Fruit fly (Drosophila melanogaster) whole organism, embryonic: ENCODE results near the gene Nab2.

Experiments used
- Abd-B ChIP-seq: fragments of 200-800 bp; sonication (Bioruptor generic); optimal IDR thresholded peaks from 2 replicates; lab custom pipeline; 2018; ENCODE audit warnings: missing biosample characterization, mild to moderate bottlenecking, missing genetic modification characterization, moderate library complexity
- CG1024 ChIP-seq: fragments of 200-800 bp; sonication (Bioruptor generic); IDR thresholded peaks from 2 replicates; pipeline ENCODE4 v1.3.6; 2022; ENCODE audit warnings: missing biosample characterization, missing genetic modification characterization
- CG10321 ChIP-seq: fragments of 200-800 bp; sonication (Bioruptor generic); IDR thresholded peaks from 2 replicates; pipeline ENCODE4 v1.3.6; 2022; ENCODE audit warnings: missing biosample characterization, missing genetic modification characterization
- CG11085 ChIP-seq: fragments of 200-800 bp; sonication (Bioruptor generic); IDR thresholded peaks from 2 replicates; pipeline ENCODE4 v1.3.6; 2022; ENCODE audit warnings: missing biosample characterization, missing genetic modification characterization
- CG11456 ChIP-seq: fragments of 200-800 bp; sonication (Bioruptor generic); IDR thresholded peaks from 3 replicates; pipeline ENCODE4 v1.3.6; 2022; ENCODE audit warnings: missing biosample characterization, missing genetic modification characterization
- CG11696 ChIP-seq: fragments of 200-800 bp; sonication (Bioruptor generic); IDR thresholded peaks from 2 replicates; pipeline ENCODE4 v1.3.6; 2022; ENCODE audit warnings: missing biosample characterization, missing genetic modification characterization
- CG12391 ChIP-seq: fragments of 200-800 bp; sonication (Bioruptor generic); optimal IDR thresholded peaks from 3 replicates; lab custom pipeline; 2018; ENCODE audit warnings: missing biosample characterization, mild to moderate bottlenecking, missing genetic modification characterization, moderate library complexity
- CG13287 ChIP-seq: fragments of 200-800 bp; sonication (Bioruptor generic); IDR thresholded peaks from 2 replicates; pipeline ENCODE4 v1.3.6; 2022; ENCODE audit warnings: missing biosample characterization, missing genetic modification characterization; ENCODE audit not compliant: partially characterized antibody
- CG14050 ChIP-seq: fragments of 200-800 bp; sonication (Bioruptor generic); IDR thresholded peaks from 3 replicates; pipeline ENCODE4 v1.3.6; 2022; ENCODE audit warnings: missing biosample characterization, missing genetic modification characterization
- CG15073 ChIP-seq: fragments of 200-800 bp; sonication (Bioruptor generic); optimal IDR thresholded peaks from 2 replicates; lab custom pipeline; 2016; ENCODE audit warnings: missing biosample characterization, missing genetic modification characterization
- CG15514 ChIP-seq: fragments of 200-800 bp; sonication (Bioruptor generic); optimal IDR thresholded peaks from 3 replicates; lab custom pipeline; 2017; ENCODE audit warnings: missing biosample characterization, missing genetic modification characterization, mild to moderate bottlenecking, moderate library complexity, missing genetic modification reagents
- CG2678 ChIP-seq: fragments of 200-800 bp; sonication (Bioruptor generic); optimal IDR thresholded peaks from 3 replicates; lab custom pipeline; 2019; ENCODE audit warnings: missing biosample characterization, mild to moderate bottlenecking, missing genetic modification characterization, moderate library complexity
- CG3163 ChIP-seq: fragments of 200-800 bp; sonication (Bioruptor generic); optimal IDR thresholded peaks from 3 replicates; lab custom pipeline; 2016; ENCODE audit warnings: missing biosample characterization, missing genetic modification characterization
- CG33213 ChIP-seq: fragments of 200-800 bp; sonication (Bioruptor generic); optimal IDR thresholded peaks from 3 replicates; lab custom pipeline; 2016; ENCODE audit warnings: missing biosample characterization, missing genetic modification characterization
- CG34376 ChIP-seq: fragments of 200-800 bp; sonication (Bioruptor generic); optimal IDR thresholded peaks from 2 replicates; lab custom pipeline; 2018; ENCODE audit warnings: missing biosample characterization, mild to moderate bottlenecking, missing genetic modification characterization
- CG3995 ChIP-seq: fragments of 200-800 bp; sonication (Bioruptor generic); optimal IDR thresholded peaks from 3 replicates; lab custom pipeline; 2016; ENCODE audit warnings: missing biosample characterization, missing genetic modification characterization
- CG4707 ChIP-seq: fragments of 200-800 bp; sonication (Bioruptor generic); optimal IDR thresholded peaks from 2 replicates; lab custom pipeline; 2018; ENCODE audit warnings: missing biosample characterization, mild to moderate bottlenecking, missing genetic modification characterization, moderate library complexity
- CG7928 ChIP-seq: fragments of 200-800 bp; sonication (Bioruptor generic); optimal IDR thresholded peaks from 2 replicates; lab custom pipeline; 2017; ENCODE audit warnings: missing biosample characterization, mild to moderate bottlenecking, missing genetic modification characterization
- CG8089 ChIP-seq: fragments of 200-800 bp; sonication (Bioruptor generic); optimal IDR thresholded peaks from 3 replicates; lab custom pipeline; 2016; ENCODE audit warnings: missing biosample characterization, missing genetic modification characterization
- CG8944 ChIP-seq: fragments of 200-800 bp; sonication (Bioruptor generic); optimal IDR thresholded peaks from 3 replicates; lab custom pipeline; 2016; ENCODE audit warnings: missing biosample characterization, missing genetic modification characterization
- CG9727 ChIP-seq: fragments of 200-800 bp; sonication (Bioruptor generic); optimal IDR thresholded peaks from 3 replicates; lab custom pipeline; 2017; ENCODE audit warnings: missing biosample characterization, mild to moderate bottlenecking, missing genetic modification characterization
- CHES-1-like ChIP-seq: fragments of 200-800 bp; sonication (Bioruptor generic); optimal IDR thresholded peaks from 2 replicates; lab custom pipeline; 2016; ENCODE audit warnings: missing biosample characterization, missing genetic modification characterization
- Doc3 ChIP-seq: fragments of 200-800 bp; sonication (Bioruptor generic); IDR thresholded peaks from 3 replicates; pipeline ENCODE4 v1.3.6; 2022; ENCODE audit warnings: missing biosample characterization, missing genetic modification characterization; ENCODE audit not compliant: partially characterized antibody
- Ets65A ChIP-seq: fragments of 200-800 bp; sonication (Bioruptor generic); peaks from one replicate; lab custom pipeline; 2016; ENCODE audit warnings: missing biosample characterization, missing genetic modification characterization
- HLH4C ChIP-seq: fragments of 200-800 bp; sonication (Bioruptor generic); IDR thresholded peaks from 3 replicates; pipeline ENCODE4 v1.3.6; 2022; ENCODE audit warnings: missing biosample characterization, missing genetic modification characterization; ENCODE audit not compliant: partially characterized antibody
- Hey ChIP-seq: fragments of 200-800 bp; sonication (Bioruptor generic); optimal IDR thresholded peaks from 3 replicates; lab custom pipeline; 2018; ENCODE audit warnings: missing biosample characterization, mild to moderate bottlenecking, missing genetic modification characterization
- Sry-δ ChIP-seq: fragments of 200-800 bp; sonication (Bioruptor generic); optimal IDR thresholded peaks from 2 replicates; lab custom pipeline; 2016; ENCODE audit warnings: missing biosample characterization, missing genetic modification characterization
- TFAM ChIP-seq: fragments of 200-800 bp; sonication (Bioruptor generic); optimal IDR thresholded peaks from 2 replicates; lab custom pipeline; 2017; ENCODE audit warnings: missing biosample characterization, missing genetic modification characterization, inconsistent platforms
- Xbp1 ChIP-seq: fragments of 200-800 bp; sonication (Bioruptor generic); optimal IDR thresholded peaks from 3 replicates; lab custom pipeline; 2016; ENCODE audit warnings: missing biosample characterization, mild to moderate bottlenecking, missing genetic modification characterization
- ab ChIP-seq: fragments of 200-800 bp; sonication (Bioruptor generic); optimal IDR thresholded peaks from 2 replicates; lab custom pipeline; 2016; ENCODE audit warnings: missing biosample characterization, missing genetic modification characterization
- cato ChIP-seq: fragments of 200-800 bp; sonication (Bioruptor generic); optimal IDR thresholded peaks from 2 replicates; lab custom pipeline; 2016; ENCODE audit warnings: missing biosample characterization, missing genetic modification characterization, borderline replicate concordance
- croc ChIP-seq: fragments of 200-800 bp; sonication (Bioruptor generic); conservative IDR thresholded peaks from 3 replicates; pipeline ENCODE4 v1.3.6; 2022; ENCODE audit warnings: missing biosample characterization, missing genetic modification characterization
- da ChIP-seq: fragments of 200-800 bp; sonication (Bioruptor generic); optimal IDR thresholded peaks from 2 replicates; lab custom pipeline; 2016; ENCODE audit warnings: missing biosample characterization, missing genetic modification characterization
- dmrt11E ChIP-seq: fragments of 200-800 bp; sonication (Bioruptor generic); optimal IDR thresholded peaks from 3 replicates; lab custom pipeline; 2018; ENCODE audit warnings: missing biosample characterization, mild to moderate bottlenecking, missing genetic modification characterization, moderate library complexity
- esg ChIP-seq: fragments of 200-800 bp; sonication (Bioruptor generic); conservative IDR thresholded peaks from 2 replicates; pipeline ENCODE4 v1.3.6; 2022; ENCODE audit warnings: missing biosample characterization, missing genetic modification characterization
- ftz-f1 ChIP-seq: fragments of 200-800 bp; sonication (Bioruptor generic); optimal IDR thresholded peaks from 2 replicates; lab custom pipeline; 2016; ENCODE audit warnings: missing biosample characterization, missing genetic modification characterization
- gsb-n ChIP-seq: fragments of 200-800 bp; sonication (Bioruptor generic); optimal IDR thresholded peaks from 3 replicates; lab custom pipeline; 2018; ENCODE audit warnings: missing biosample characterization, mild to moderate bottlenecking, missing genetic modification characterization
- jing ChIP-seq: fragments of 200-800 bp; sonication (Bioruptor generic); optimal IDR thresholded peaks from 2 replicates; lab custom pipeline; 2018; ENCODE audit warnings: missing biosample characterization, mild to moderate bottlenecking, missing genetic modification characterization
- nerfin-1 ChIP-seq: fragments of 200-800 bp; sonication (Bioruptor generic); optimal IDR thresholded peaks from 3 replicates; lab custom pipeline; 2019; ENCODE audit warnings: missing biosample characterization, mild to moderate bottlenecking, missing genetic modification characterization, moderate library complexity
- oc ChIP-seq: fragments of 200-800 bp; sonication (Bioruptor generic); optimal IDR thresholded peaks from 2 replicates; lab custom pipeline; 2018; ENCODE audit warnings: missing biosample characterization, mild to moderate bottlenecking, missing genetic modification characterization, moderate library complexity
- phol ChIP-seq: fragments of 200-800 bp; sonication (Bioruptor generic); optimal IDR thresholded peaks from 3 replicates; lab custom pipeline; 2018; ENCODE audit warnings: missing biosample characterization, mild to moderate bottlenecking, missing genetic modification characterization, moderate library complexity
- psq ChIP-seq: fragments of 200-800 bp; sonication (Bioruptor generic); optimal IDR thresholded peaks from 2 replicates; lab custom pipeline; 2017; ENCODE audit warnings: missing biosample characterization, missing genetic modification characterization
- row ChIP-seq: fragments of 200-800 bp; sonication (Bioruptor generic); IDR thresholded peaks from 3 replicates; pipeline ENCODE4 v1.3.6; 2022; ENCODE audit warnings: missing biosample characterization, missing genetic modification characterization
- run ChIP-seq: fragments of 200-800 bp; sonication (Bioruptor generic); optimal IDR thresholded peaks from 3 replicates; lab custom pipeline; 2018; ENCODE audit warnings: missing biosample characterization, mild to moderate bottlenecking, missing genetic modification characterization
- sima ChIP-seq: fragments of 200-800 bp; sonication (Bioruptor generic); optimal IDR thresholded peaks from 2 replicates; lab custom pipeline; 2016; ENCODE audit warnings: missing biosample characterization, missing genetic modification characterization
- sug ChIP-seq: fragments of 200-800 bp; optimal IDR thresholded peaks from 2 replicates; lab custom pipeline; 2019; ENCODE audit warnings: missing biosample characterization, mild to moderate bottlenecking, missing genetic modification characterization, moderate library complexity
- tna ChIP-seq: fragments of 200-800 bp; sonication (Bioruptor generic); IDR thresholded peaks from 2 replicates; pipeline ENCODE4 v1.3.6; 2022; ENCODE audit warnings: missing biosample characterization, missing genetic modification characterization; ENCODE audit not compliant: partially characterized antibody
- tx ChIP-seq: fragments of 200-800 bp; sonication (Bioruptor generic); optimal IDR thresholded peaks from 2 replicates; lab custom pipeline; 2016; ENCODE audit warnings: missing biosample characterization, missing genetic modification characterization
- usp ChIP-seq: fragments of >200 bp; optimal IDR thresholded peaks from 2 replicates; lab custom pipeline; 2017; ENCODE audit warnings: missing biosample characterization, missing genetic modification characterization
- zfh2 ChIP-seq: fragments of 200-800 bp; sonication (Bioruptor generic); optimal IDR thresholded peaks from 2 replicates; lab custom pipeline; 2016; ENCODE audit warnings: missing biosample characterization, missing genetic modification characterization

Gene Nab2

dm6 chr3R:24289768-24290349, 28.4 kb downstream of the Nab2 start, which contains the start of the genes CG34290 and Uck (continued):
- TF ChIP-seq esg (GFP tag; lab: Robert Waterston, UW) = no peak
- peak; percentile 68 for TF ChIP-seq CG3163 (GFP tag; lab: Kevin White, UChicago)
- peak; percentile 46 for TF ChIP-seq Hey (tag; lab: Kevin White, UChicago)
- TF ChIP-seq CG13287 (GFP tag; lab: Robert Waterston, UW) = peak; percentile 94
- peak; percentile 76; the same call in 2 of the 3 replicates for TF ChIP-seq CG11456 (GFP tag; lab: Robert Waterston, UW)
- TF ChIP-seq CG12391 = peak; percentile 80
- TF ChIP-seq sug (tag; lab: Kevin White, UChicago) = peak; percentile 77
- TF ChIP-seq jing = peak; percentile 47
- TF ChIP-seq CG4707 (GFP tag; lab: Kevin White, UChicago) = peak; percentile 78
- peak; percentile 76 for TF ChIP-seq Xbp1 (GFP tag; lab: Kevin White, UChicago)
- peak; percentile 52; the same call in 2 of the 3 replicates for TF ChIP-seq row
- peak; percentile 17 for TF ChIP-seq Abd-B
- peak; percentile 77 for TF ChIP-seq Doc3 (GFP tag; lab: Robert Waterston, UW)
- TF ChIP-seq zfh2 (GFP tag; lab: Kevin White, UChicago) = peak; percentile 43
- peak; percentile 70 for TF ChIP-seq HLH4C
- no peak for TF ChIP-seq ab (GFP tag; lab: Kevin White, UChicago)
- peak; percentile 68 for TF ChIP-seq CG2678 (tag; lab: Kevin White, UChicago)
- peak; percentile 52 for TF ChIP-seq da (GFP tag; lab: Kevin White, UChicago)
- TF ChIP-seq CG3995 = peak; percentile 78
- peak; percentile 33 for TF ChIP-seq dmrt11E
- TF ChIP-seq phol = peak; percentile 80
- TF ChIP-seq gsb-n (tag; lab: Kevin White, UChicago) = peak; percentile 50
- TF ChIP-seq CG11696 = no peak
- TF ChIP-seq CG8944 (GFP tag; lab: Kevin White, UChicago) = peak; percentile 15
- peak; percentile 67 for TF ChIP-seq tx (GFP tag; lab: Kevin White, UChicago)
- TF ChIP-seq CG11085 (GFP tag; lab: Robert Waterston, UW) = peak; percentile 59; the same call in 1 of the 2 replicates
- TF ChIP-seq usp (GFP tag; lab: Kevin White, UChicago) = no peak
- TF ChIP-seq oc (tag; lab: Kevin White, UChicago) = peak; percentile 48
- peak; percentile 67 for TF ChIP-seq CG8089 (GFP tag; lab: Kevin White, UChicago)
- peak; percentile 58 for TF ChIP-seq CG14050 (GFP tag; lab: Robert Waterston, UW)
- peak; percentile 90 for TF ChIP-seq CG34376 (GFP tag; lab: Kevin White, UChicago)
- TF ChIP-seq CG33213 = peak; percentile 92
- TF ChIP-seq CG10321 (GFP tag; lab: Robert Waterston, UW) = no peak
- peak; percentile 43 for TF ChIP-seq tna (GFP tag; lab: Robert Waterston, UW)
- TF ChIP-seq ftz-f1 (GFP tag; lab: Kevin White, UChicago) = peak; percentile 40
- no peak for TF ChIP-seq CG7928 (GFP tag; lab: Kevin White, UChicago)
- TF ChIP-seq CG1024 (GFP tag; lab: Robert Waterston, UW) = no peak
- peak; percentile 99 for TF ChIP-seq Ets65A (GFP tag; lab: Kevin White, UChicago)
- peak; percentile 43 for TF ChIP-seq sima (GFP tag; lab: Kevin White, UChicago)
- peak; percentile 81 for TF ChIP-seq nerfin-1 (tag; lab: Kevin White, UChicago)
- peak; percentile 97 for TF ChIP-seq Sry-δ (GFP tag; lab: Kevin White, UChicago)
- no peak for TF ChIP-seq croc (GFP tag; lab: Robert Waterston, UW)
- peak; percentile 91 for TF ChIP-seq CG15514 (GFP tag; lab: Kevin White, UChicago)
- TF ChIP-seq cato = no peak
- TF ChIP-seq CG9727 (GFP tag; lab: Kevin White, UChicago) = peak; percentile 74
- no peak for TF ChIP-seq run (tag; lab: Kevin White, UChicago)
- no peak for TF ChIP-seq CG15073 (GFP tag; lab: Kevin White, UChicago)
- peak; percentile 79 for TF ChIP-seq CHES-1-like
- peak; percentile 48 for TF ChIP-seq psq (GFP tag; lab: Kevin White, UChicago)
- peak; percentile 48 for TF ChIP-seq TFAM (GFP tag; lab: Kevin White, UChicago)
